Worm (Caenorhabditis elegans) whole organism, L2 larva: ENCODE results near the gene col-8.

Experiments
- ceh-16 ChIP-seq: fragments of 150-350 bp; optimal IDR thresholded peaks from 2 replicates; lab custom pipeline; 2014; ENCODE audit warnings: missing biosample characterization, missing genetic modification characterization
- crh-2 ChIP-seq: sonication (generic microtip); optimal IDR thresholded peaks from 2 replicates; lab custom pipeline; 2017; ENCODE audit warnings: missing biosample characterization, missing genetic modification characterization
- elt-1 ChIP-seq: fragments of 150-350 bp; optimal IDR thresholded peaks from 2 replicates; lab custom pipeline; 2014; ENCODE audit warnings: missing biosample characterization, missing genetic modification characterization
- fos-1 ChIP-seq: fragments of 150-350 bp; optimal IDR thresholded peaks from 2 replicates; lab custom pipeline; 2014; ENCODE audit warnings: missing biosample characterization, missing genetic modification characterization
- nhr-11 ChIP-seq: fragments of 150-350 bp; optimal IDR thresholded peaks from 2 replicates; lab custom pipeline; 2014; ENCODE audit warnings: missing biosample characterization, missing genetic modification characterization
- nhr-12 ChIP-seq: fragments of 150-350 bp; optimal IDR thresholded peaks from 2 replicates; lab custom pipeline; 2014; ENCODE audit warnings: missing biosample characterization, missing genetic modification characterization
- unc-62 ChIP-seq: fragments of 150-350 bp; optimal IDR thresholded peaks from 2 replicates; lab custom pipeline; 2014; ENCODE audit warnings: missing biosample characterization, missing genetic modification reagents, missing genetic modification characterization

DNA sequence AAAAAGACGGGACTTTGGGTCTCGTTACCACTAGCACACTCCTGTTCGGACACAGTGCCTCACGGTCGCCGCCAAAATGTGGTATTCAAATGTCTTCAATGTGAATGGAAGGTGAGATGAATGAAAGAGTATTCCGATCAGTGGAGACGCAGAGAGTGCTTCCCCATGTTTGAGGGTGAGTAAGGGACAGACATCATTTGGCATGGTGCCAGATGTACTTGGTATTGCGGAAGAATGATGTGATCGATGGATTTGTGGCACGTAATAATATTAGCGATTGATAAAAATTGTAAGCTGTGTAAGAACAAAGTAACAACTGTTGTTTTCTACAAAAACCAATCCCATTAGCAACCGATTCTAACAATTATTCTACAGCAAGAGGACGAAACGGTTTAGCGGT, 11.7 kb upstream of the col-8 start:
- TF ChIP-seq fos-1 (tag; lab: Kevin White, UChicago), result peak; percentile 3
- TF ChIP-seq unc-62 (GFP tag; lab: Kevin White, UChicago), result no peak
- TF ChIP-seq ceh-16 (tag; lab: Kevin White, UChicago), result no peak
- no peak for TF ChIP-seq nhr-11 (tag; lab: Kevin White, UChicago)
- TF ChIP-seq nhr-12 (tag; lab: Kevin White, UChicago), result no peak
- no peak for TF ChIP-seq elt-1 (tag; lab: Kevin White, UChicago)
- TF ChIP-seq crh-2 (tag; lab: Kevin White, UChicago), result no peak
